Fruit fly (Drosophila melanogaster): ENCODE data around the gene NC2beta.
A peak's percentile ranks its signal among the peaks of the same experiment; 100 is the strongest.

Gene NC2beta

dm6 chr2L:15052805-15053388 is 45.3 kb downstream of the NC2beta start:
- TF ChIP-seq Pif1B (GFP tag; optimal IDR thresholded peaks at IDR 0.05) (no peak), rn (GFP tag; IDR thresholded peaks at IDR 0.05) (no peak), CG8159 (tag; optimal IDR thresholded peaks at IDR 0.05) (no peak), CG4496 (GFP tag; IDR thresholded peaks at IDR 0.05) (0 out of 3 replicates have a peak, but pooled peaks have one; percentile 22), D1 (tag; optimal IDR thresholded peaks at IDR 0.05) (no peak), EcR (GFP tag; optimal IDR thresholded peaks at IDR 0.05) (no peak), CG32121 (GFP tag; IDR thresholded peaks at IDR 0.05) (no peak)

dm6 chr2L:15055105-15055504 is 47.5 kb downstream of the NC2beta start:
- TF ChIP-seq CG13204 (GFP tag; optimal IDR thresholded peaks at IDR 0.05) (no peak), CG8301 (tag; optimal IDR thresholded peaks at IDR 0.05) (no peak), CG10348 (GFP tag; IDR thresholded peaks at IDR 0.05) (no peak), EcR (GFP tag; optimal IDR thresholded peaks at IDR 0.05) (no peak), Snoo (tag; optimal IDR thresholded peaks at IDR 0.05) (no peak), rn (GFP tag; IDR thresholded peaks at IDR 0.05) (no peak), CG15710 (tag; optimal IDR thresholded peaks at IDR 0.05) (no peak), CG14655 (GFP tag; optimal IDR thresholded peaks at IDR 0.05) (no peak), CG17806 (tag; optimal IDR thresholded peaks at IDR 0.05) (no peak), D1 (tag; optimal IDR thresholded peaks at IDR 0.05) (no peak), CG32121 (GFP tag; IDR thresholded peaks at IDR 0.05) (no peak), CG12605 (GFP tag; IDR thresholded peaks at IDR 0.05) (no peak), CG8159 (tag; optimal IDR thresholded peaks at IDR 0.05) (no peak)

DNA sequence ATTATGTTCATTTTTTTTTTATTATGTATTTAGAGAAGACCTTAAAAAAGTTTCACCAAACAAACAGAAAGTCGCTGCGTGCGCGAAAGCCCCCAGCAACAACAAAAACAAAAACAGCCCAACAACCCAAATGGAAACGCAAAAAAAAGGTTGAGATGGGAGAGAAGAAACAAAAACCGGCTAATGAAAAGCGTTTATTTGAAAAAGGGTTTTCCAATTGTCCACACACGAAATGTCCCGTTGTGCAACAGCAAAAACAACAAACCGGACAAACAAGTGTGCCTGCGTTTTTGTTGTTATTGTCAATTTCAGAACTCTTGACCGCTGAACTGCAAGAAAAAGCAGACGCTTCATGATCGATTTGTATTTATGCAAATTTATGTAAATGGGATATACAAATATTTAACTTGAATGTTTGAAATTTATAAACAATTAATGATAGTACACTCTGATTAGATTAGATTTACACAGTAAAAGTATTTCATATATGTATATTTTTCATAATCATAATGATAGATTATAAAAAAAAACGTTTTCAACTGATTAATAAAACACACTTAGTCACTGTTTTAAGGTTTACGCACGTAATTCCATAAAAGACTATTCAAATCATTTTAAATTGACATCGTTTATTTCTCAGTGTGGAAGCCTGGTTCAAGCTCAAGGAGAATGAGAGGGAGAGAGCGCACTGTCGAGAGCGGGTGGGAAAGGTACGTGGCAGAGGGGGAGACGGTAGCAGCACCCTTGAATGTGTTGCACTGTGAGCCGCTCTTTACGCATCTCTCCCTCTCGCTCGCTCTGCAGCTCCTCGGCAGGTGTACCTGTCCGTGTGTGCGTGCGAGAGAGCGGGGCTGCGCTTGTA is 49.0 kb downstream of the NC2beta start:
- TF ChIP-seq CG8301 (tag; optimal IDR thresholded peaks at IDR 0.05) (peak; percentile 89), CG34367 (tag; optimal IDR thresholded peaks at IDR 0.05) (peak; percentile 60), CG10348 (GFP tag; IDR thresholded peaks at IDR 0.05) (peak; percentile 17; the same call in 1 of the 2 replicates), Pif1A (GFP tag; optimal IDR thresholded peaks at IDR 0.05) (peak; percentile 72), CG15710 (tag; optimal IDR thresholded peaks at IDR 0.05) (peak; percentile 82), EcR (GFP tag; optimal IDR thresholded peaks at IDR 0.05) (no peak), rn (GFP tag; IDR thresholded peaks at IDR 0.05) (peak; percentile 54; the same call in 1 of the 2 replicates), CG13204 (GFP tag; optimal IDR thresholded peaks at IDR 0.05) (peak; percentile 88), CG14655 (GFP tag; optimal IDR thresholded peaks at IDR 0.05) (peak; percentile 92), D1 (tag; optimal IDR thresholded peaks at IDR 0.05) (peak; percentile 80), Ets98B (GFP tag; IDR thresholded peaks at IDR 0.05) (peak; percentile 72), CG12605 (GFP tag; IDR thresholded peaks at IDR 0.05) (peak; percentile 82), Snoo (tag; optimal IDR thresholded peaks at IDR 0.05) (peak; percentile 87), CG17806 (tag; optimal IDR thresholded peaks at IDR 0.05) (peak; percentile 84), CG4496 (GFP tag; IDR thresholded peaks at IDR 0.05) (peak; percentile 88), fd96Ca (GFP tag; IDR thresholded peaks at IDR 0.05) (no peak), CG9948 (tag; optimal IDR thresholded peaks at IDR 0.05) (peak; percentile 87), CG32121 (GFP tag; IDR thresholded peaks at IDR 0.05) (peak; percentile 83; the same call in 1 of the 2 replicates), Pif1B (GFP tag; optimal IDR thresholded peaks at IDR 0.05) (peak; percentile 89), gl (tag; optimal IDR thresholded peaks at IDR 0.05) (peak; percentile 68), CG8159 (tag; optimal IDR thresholded peaks at IDR 0.05) (peak; percentile 93)

DNA sequence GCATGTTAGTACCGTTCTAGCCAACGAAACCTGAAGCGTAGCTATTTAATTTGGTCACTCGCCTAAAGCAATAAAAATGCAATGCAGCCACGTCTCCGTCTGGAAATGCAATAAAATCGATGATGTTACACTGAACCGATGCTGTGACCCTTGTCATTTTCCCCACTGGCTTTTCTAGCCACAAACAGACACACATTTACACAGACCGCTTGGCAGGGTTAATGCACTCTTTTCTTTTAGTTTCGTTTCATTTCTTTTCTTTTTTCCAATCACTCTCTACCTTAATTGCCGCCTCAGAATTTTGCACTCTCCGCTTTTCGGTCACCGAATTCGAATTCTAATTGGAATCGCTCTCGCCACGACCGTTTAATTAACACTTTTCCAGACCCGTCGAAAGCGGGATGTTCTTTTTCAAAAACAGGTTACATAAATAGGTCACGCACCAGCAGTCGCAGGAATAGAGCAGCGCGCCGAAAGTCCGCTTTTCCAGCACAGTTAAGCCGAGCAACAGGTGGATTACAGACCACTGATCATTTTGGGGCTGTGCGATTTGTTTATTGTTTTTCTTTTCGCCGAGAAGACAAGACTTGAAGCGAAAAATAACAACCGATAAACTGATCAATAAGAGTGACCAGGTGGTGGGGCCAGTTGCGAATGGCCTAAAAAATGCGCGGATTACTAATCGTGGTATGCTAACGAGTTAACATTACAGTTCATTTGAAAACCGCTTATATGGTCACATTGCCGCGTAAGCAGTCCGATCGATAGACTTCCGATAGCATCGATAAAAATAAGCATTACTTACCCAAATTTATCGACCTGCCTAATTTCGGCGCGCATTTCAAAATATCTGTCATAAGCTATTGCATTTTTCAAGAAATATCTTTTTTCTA is 49.9 kb downstream of the NC2beta start, which contains the start of gene ck:
Gene ck (minus strand): TSS at position 638 of the 893 bp plus-strand sequence.
- TF ChIP-seq Ets98B (GFP tag; IDR thresholded peaks at IDR 0.05) (peak; percentile 14; the same call in 1 of the 2 replicates), EcR (GFP tag; optimal IDR thresholded peaks at IDR 0.05) (peak; percentile 93), CG8301 (tag; optimal IDR thresholded peaks at IDR 0.05) (no peak), Pif1A (GFP tag; optimal IDR thresholded peaks at IDR 0.05) (no peak), Snoo (tag; optimal IDR thresholded peaks at IDR 0.05) (no peak), CG34367 (tag; optimal IDR thresholded peaks at IDR 0.05) (no peak)

dm6 chr2L:15058118-15058402 is 50.4 kb downstream of the NC2beta start, which contains the start of gene CG33679:
Gene CG33679 (plus strand): TSS chr2L:15058303.
- TF ChIP-seq CG8159 (tag; optimal IDR thresholded peaks at IDR 0.05) (no peak), fd96Ca (GFP tag; IDR thresholded peaks at IDR 0.05) (no peak), CG17806 (tag; optimal IDR thresholded peaks at IDR 0.05) (no peak), CG12605 (GFP tag; IDR thresholded peaks at IDR 0.05) (no peak), CG13204 (GFP tag; optimal IDR thresholded peaks at IDR 0.05) (no peak), CG4496 (GFP tag; IDR thresholded peaks at IDR 0.05) (no peak), Ets98B (GFP tag; IDR thresholded peaks at IDR 0.05) (no peak), rn (GFP tag; IDR thresholded peaks at IDR 0.05) (no peak), CG10348 (GFP tag; IDR thresholded peaks at IDR 0.05) (no peak), D1 (tag; optimal IDR thresholded peaks at IDR 0.05) (no peak), CG32121 (GFP tag; IDR thresholded peaks at IDR 0.05) (no peak), CG8301 (tag; optimal IDR thresholded peaks at IDR 0.05) (no peak), CG9948 (tag; optimal IDR thresholded peaks at IDR 0.05) (no peak), Snoo (tag; optimal IDR thresholded peaks at IDR 0.05) (no peak), gl (tag; optimal IDR thresholded peaks at IDR 0.05) (no peak), CG34367 (tag; optimal IDR thresholded peaks at IDR 0.05) (no peak), CG15710 (tag; optimal IDR thresholded peaks at IDR 0.05) (no peak), CG14655 (GFP tag; optimal IDR thresholded peaks at IDR 0.05) (no peak), EcR (GFP tag; optimal IDR thresholded peaks at IDR 0.05) (no peak)
